Worm (Caenorhabditis elegans) whole organism, L1 larva: ENCODE data around the gene col-152.

Experiments
- C16A3.4 ChIP-seq: fragments of 150-350 bp; optimal IDR thresholded peaks from 2 replicates; lab custom pipeline; 2014; ENCODE audit warnings: missing biosample characterization, missing genetic modification characterization
- Y116A8C.19 ChIP-seq: sonication (generic microtip); optimal IDR thresholded peaks from 2 replicates; lab custom pipeline; 2016; ENCODE audit warnings: missing compliant biosample characterization, missing genetic modification characterization, borderline replicate concordance
- alr-1 ChIP-seq: fragments of 200-800 bp; sonication (Bioruptor generic); optimal IDR thresholded peaks from 2 replicates; lab custom pipeline; 2018; ENCODE audit warnings: borderline replicate concordance, mild to moderate bottlenecking, missing genetic modification characterization, missing compliant biosample characterization
- blmp-1 ChIP-seq: fragments of 150-350 bp; optimal IDR thresholded peaks from 2 replicates; lab custom pipeline; 2014; ENCODE audit warnings: missing biosample characterization, missing genetic modification characterization
- ceh-8 ChIP-seq: fragments of 200-800 bp; sonication (Bioruptor generic); optimal IDR thresholded peaks from 2 replicates; lab custom pipeline; 2018; ENCODE audit warnings: mild to moderate bottlenecking, missing genetic modification characterization, moderate library complexity, missing compliant biosample characterization
- ceh-88 ChIP-seq: fragments of 200-800 bp; sonication (Bioruptor generic); IDR thresholded peaks from 2 replicates; pipeline ENCODE4 v1.3.6; 2022; ENCODE audit warnings: missing genetic modification characterization, missing compliant biosample characterization
- efl-1 ChIP-seq, 4 experiments: fragments of 150-350 bp; optimal IDR thresholded peaks in 3 of 4; peaks in 1 of 4; 1 replicate in 1 of 4; 2 replicates in 3 of 4; lab custom pipeline; 2014; ENCODE audit warnings: missing biosample characterization in 2 of 4, missing genetic modification characterization in 2 of 4, missing genetic modification reagents in 2 of 4
- egl-27 ChIP-seq, 2 experiments: fragments of 150-350 bp in 1 of 2; sonication (generic microtip); optimal IDR thresholded peaks; 3 replicates each; lab custom pipeline; 2017 to 2018; ENCODE audit warnings: missing biosample characterization in 2 of 2, missing genetic modification characterization in 2 of 2, missing genetic modification reagents in 2 of 2
- elt-2 ChIP-seq: sonication (generic microtip); optimal IDR thresholded peaks from 2 replicates; lab custom pipeline; 2016; ENCODE audit warnings: missing genetic modification characterization, mild to moderate bottlenecking, inconsistent platforms, missing compliant biosample characterization, missing genetic modification reagents
- elt-3 ChIP-seq, 6 experiments: fragments of 150-350 bp in 1 of 6; sonication (generic microtip); optimal IDR thresholded peaks; 2 replicates each; lab custom pipeline; 2017 to 2018; ENCODE audit warnings: missing biosample characterization in 6 of 6, missing genetic modification characterization in 6 of 6, inconsistent platforms in 1 of 6
- ets-5 ChIP-seq: fragments of 200-800 bp; sonication (Bioruptor generic); IDR thresholded peaks from 2 replicates; pipeline ENCODE4 v1.3.6; 2022; ENCODE audit warnings: missing genetic modification characterization, missing compliant biosample characterization
- grh-1 ChIP-seq: fragments of 200-800 bp; sonication (Bioruptor generic); IDR thresholded peaks from 2 replicates; pipeline ENCODE4 v1.3.6; 2022; ENCODE audit warnings: missing genetic modification reagents, missing genetic modification characterization, missing compliant biosample characterization
- jun-1 ChIP-seq: fragments of 150-350 bp; optimal IDR thresholded peaks from 2 replicates; lab custom pipeline; 2014; ENCODE audit warnings: missing biosample characterization, missing genetic modification reagents, missing genetic modification characterization
- lin-14 ChIP-seq: fragments of 200-800 bp; sonication (Bioruptor generic); optimal IDR thresholded peaks from 2 replicates; lab custom pipeline; 2018; ENCODE audit warnings: mild to moderate bottlenecking, missing genetic modification characterization, moderate library complexity, missing compliant biosample characterization
- lin-35 ChIP-seq, 2 experiments: fragments of 150-350 bp; optimal IDR thresholded peaks; 2 replicates each; lab custom pipeline; 2014; ENCODE audit warnings: missing biosample characterization in 2 of 2, missing genetic modification characterization in 2 of 2, missing genetic modification reagents in 2 of 2
- lin-39 ChIP-seq: fragments of 150-350 bp; optimal IDR thresholded peaks from 2 replicates; lab custom pipeline; 2014; ENCODE audit warnings: missing biosample characterization, missing genetic modification reagents, missing genetic modification characterization
- lsy-2 ChIP-seq, 2 experiments: fragments of 150-350 bp; optimal IDR thresholded peaks; 2 replicates each; lab custom pipeline; 2014; ENCODE audit warnings: missing biosample characterization in 2 of 2, missing genetic modification characterization in 2 of 2
- mab-9 ChIP-seq: fragments of 200-800 bp; sonication (Bioruptor generic); IDR thresholded peaks from 2 replicates; pipeline ENCODE4 v1.3.6; 2022; ENCODE audit warnings: missing genetic modification reagents, missing genetic modification characterization, missing compliant biosample characterization
- mef-2 ChIP-seq: fragments of 150-350 bp; optimal IDR thresholded peaks from 2 replicates; lab custom pipeline; 2014; ENCODE audit warnings: missing biosample characterization, missing genetic modification characterization
- mep-1 ChIP-seq: fragments of 150-350 bp; optimal IDR thresholded peaks from 2 replicates; lab custom pipeline; 2014; ENCODE audit warnings: missing biosample characterization, missing genetic modification characterization
- nhr-20 ChIP-seq: sonication (generic microtip); optimal IDR thresholded peaks from 2 replicates; lab custom pipeline; 2016; ENCODE audit warnings: mild to moderate bottlenecking, missing genetic modification characterization, missing compliant biosample characterization
- nhr-28 ChIP-seq: fragments of 150-350 bp; optimal IDR thresholded peaks from 2 replicates; lab custom pipeline; 2014; ENCODE audit warnings: missing biosample characterization, missing genetic modification characterization
- nhr-47 ChIP-seq: sonication (generic microtip); optimal IDR thresholded peaks from 2 replicates; lab custom pipeline; 2016; ENCODE audit warnings: mild to moderate bottlenecking, missing genetic modification characterization, moderate library complexity, missing compliant biosample characterization
- nhr-71 ChIP-seq: sonication (generic microtip); optimal IDR thresholded peaks from 2 replicates; lab custom pipeline; 2016; ENCODE audit warnings: mild to moderate bottlenecking, missing genetic modification characterization, moderate library complexity, missing compliant biosample characterization
- nhr-85 ChIP-seq: sonication (generic microtip); peaks from one replicate; lab custom pipeline; 2016; ENCODE audit warnings: missing genetic modification characterization, inconsistent platforms, missing compliant biosample characterization
- rnt-1 ChIP-seq: sonication (generic microtip); optimal IDR thresholded peaks from 2 replicates; lab custom pipeline; 2016; ENCODE audit warnings: mild to moderate bottlenecking, missing genetic modification characterization, moderate library complexity, missing compliant biosample characterization
- snu-23 ChIP-seq: sonication (generic microtip); optimal IDR thresholded peaks from 2 replicates; lab custom pipeline; 2016; ENCODE audit warnings: missing genetic modification characterization, missing compliant biosample characterization
- tlp-1 ChIP-seq: fragments of 150-350 bp; optimal IDR thresholded peaks from 2 replicates; lab custom pipeline; 2014; ENCODE audit warnings: missing biosample characterization, missing genetic modification characterization
- unc-86 ChIP-seq: sonication (generic microtip); optimal IDR thresholded peaks from 2 replicates; lab custom pipeline; 2016; ENCODE audit warnings: missing genetic modification characterization, missing compliant biosample characterization
- xbp-1 ChIP-seq: sonication (generic microtip); optimal IDR thresholded peaks from 2 replicates; lab custom pipeline; 2016; ENCODE audit warnings: missing genetic modification characterization, missing compliant biosample characterization
- zag-1 ChIP-seq: fragments of 150-350 bp; optimal IDR thresholded peaks from 2 replicates; lab custom pipeline; 2014; ENCODE audit warnings: missing biosample characterization, missing genetic modification characterization
- zip-4 ChIP-seq: fragments of 200-800 bp; sonication (Bioruptor generic); optimal IDR thresholded peaks from 2 replicates; lab custom pipeline; 2018; ENCODE audit warnings: mild to moderate bottlenecking, missing genetic modification characterization, moderate library complexity, missing compliant biosample characterization
- ztf-11 ChIP-seq, 2 experiments: sonication (generic microtip); optimal IDR thresholded peaks; 2 replicates each; lab custom pipeline; 2016 to 2017; ENCODE audit warnings: missing genetic modification characterization in 2 of 2, missing biosample characterization in 1 of 2, missing compliant biosample characterization in 1 of 2

col-152 gene

DNA sequence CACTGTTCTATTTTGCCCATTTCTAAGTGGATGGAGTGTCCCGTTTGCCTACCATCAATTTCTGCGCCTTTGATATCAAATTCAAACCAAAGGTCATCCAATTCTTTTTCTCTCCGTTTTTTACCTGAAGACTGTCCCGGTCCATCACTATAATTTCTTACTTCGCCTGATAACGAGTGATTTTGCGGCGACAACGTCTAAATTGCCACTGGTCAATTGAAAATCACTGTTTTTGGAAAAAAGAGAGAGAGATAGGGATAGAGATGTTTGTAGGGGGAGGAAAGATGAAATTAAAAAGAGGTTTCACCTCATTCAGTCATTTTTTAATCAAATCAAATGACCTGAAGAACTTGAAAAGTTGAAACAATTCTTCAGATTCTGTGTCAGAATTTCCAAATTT, 10.8 kb downstream of the col-152 start:
- peak in 1 of 2 experiments; percentile 2 for TF ChIP-seq lsy-2 (tag; optimal IDR thresholded peaks at IDR 0.05; lab: Kevin White, UChicago)
- TF ChIP-seq lin-35 (GFP tag; optimal IDR thresholded peaks at IDR 0.05; lab: Kevin White, UChicago) = peak in 1 of 2 experiments; percentile 18
- TF ChIP-seq blmp-1 (tag; lab: Kevin White, UChicago) = peak; percentile 70
- TF ChIP-seq grh-1 (GFP tag; lab: Robert Waterston, UW) = no peak
- TF ChIP-seq lin-14 = peak; percentile 59
- peak in 2 of 6 experiments; percentile 44 to 65 for TF ChIP-seq elt-3 (tag; optimal IDR thresholded peaks at IDR 0.05; lab: Kevin White, UChicago)
- TF ChIP-seq nhr-85 (tag; lab: Kevin White, UChicago) = peak; percentile 76
- no peak for TF ChIP-seq rnt-1 (tag; lab: Kevin White, UChicago)
- TF ChIP-seq nhr-20 (tag; lab: Kevin White, UChicago) = peak; percentile 2

DNA sequence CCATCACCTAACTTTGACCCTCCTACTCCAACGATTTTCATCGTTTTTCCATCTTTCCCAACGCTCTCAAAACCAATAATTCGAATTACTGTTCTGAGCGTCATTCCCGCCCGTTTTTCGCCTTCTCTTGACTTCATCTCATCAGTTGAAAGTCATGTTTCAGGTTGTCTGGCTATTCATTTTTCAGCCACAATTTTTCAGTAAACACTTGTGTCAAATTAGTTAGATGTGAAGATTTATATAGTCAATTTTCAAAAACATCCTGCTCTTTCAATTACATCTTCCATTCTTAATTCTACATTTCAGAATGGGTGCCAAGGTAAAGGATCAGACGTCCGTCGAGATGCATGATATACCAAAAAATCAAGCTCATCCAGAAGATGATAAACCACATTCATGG, 11.9 kb downstream of the col-152 start, which contains the start of gene del-6:
Gene del-6, plus strand, starts transcription at position 301 of the 400 bp plus-strand sequence.
- TF ChIP-seq ets-5 (GFP tag; lab: Robert Waterston, UW) (no peak), blmp-1 (tag; lab: Kevin White, UChicago) (no peak), rnt-1 (tag; lab: Kevin White, UChicago) (no peak), mef-2 (tag; lab: Kevin White, UChicago) (no peak), grh-1 (GFP tag; lab: Robert Waterston, UW) (no peak), zip-4 (GFP tag; lab: Kevin White, UChicago) (no peak), lin-39 (tag; lab: Kevin White, UChicago) (no peak), C16A3.4 (tag; lab: Kevin White, UChicago) (no peak), zag-1 (tag; lab: Kevin White, UChicago) (no peak), egl-27 (tag; optimal IDR thresholded peaks at IDR 0.05; lab: Kevin White, UChicago) (no peak), jun-1 (tag; lab: Kevin White, UChicago) (no peak), unc-86 (no peak), lsy-2 (tag; optimal IDR thresholded peaks at IDR 0.05; lab: Kevin White, UChicago) (no peak), nhr-71 (tag; lab: Kevin White, UChicago) (no peak), ztf-11 (tag; optimal IDR thresholded peaks at IDR 0.05; lab: Kevin White, UChicago) (no peak), Y116A8C.19 (no peak), alr-1 (tag; lab: Kevin White, UChicago) (no peak), snu-23 (GFP tag; lab: Kevin White, UChicago) (no peak)
- TF ChIP-seq, all 84 proteins: peak for 0

DNA sequence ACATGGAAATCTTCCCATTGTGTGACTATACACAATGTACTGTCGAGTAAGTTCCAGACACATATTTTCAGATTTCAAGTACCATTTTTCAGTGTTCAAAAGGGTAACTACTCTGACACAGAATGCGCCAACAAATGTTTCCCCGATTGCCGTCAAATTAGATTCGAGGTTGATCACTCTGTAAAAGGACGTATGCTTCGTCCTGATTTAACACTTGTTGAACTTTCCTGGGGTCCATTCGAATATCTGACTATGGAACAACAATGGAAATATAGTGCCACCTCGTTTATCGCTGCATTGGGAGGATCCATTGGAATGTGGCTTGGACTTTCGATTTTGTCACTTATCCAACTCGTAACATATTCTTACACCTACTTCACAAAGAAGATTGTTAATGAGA, 13.5 kb downstream of the col-152 start:
- TF ChIP-seq ceh-88 (GFP tag; lab: Robert Waterston, UW) (no peak), xbp-1 (no peak), ceh-8 (GFP tag; lab: Kevin White, UChicago) (no peak), tlp-1 (tag; lab: Kevin White, UChicago) (no peak), nhr-28 (no peak), nhr-85 (tag; lab: Kevin White, UChicago) (no peak), elt-2 (no peak), nhr-47 (tag; lab: Kevin White, UChicago) (no peak), blmp-1 (tag; lab: Kevin White, UChicago) (peak; percentile 5)

DNA sequence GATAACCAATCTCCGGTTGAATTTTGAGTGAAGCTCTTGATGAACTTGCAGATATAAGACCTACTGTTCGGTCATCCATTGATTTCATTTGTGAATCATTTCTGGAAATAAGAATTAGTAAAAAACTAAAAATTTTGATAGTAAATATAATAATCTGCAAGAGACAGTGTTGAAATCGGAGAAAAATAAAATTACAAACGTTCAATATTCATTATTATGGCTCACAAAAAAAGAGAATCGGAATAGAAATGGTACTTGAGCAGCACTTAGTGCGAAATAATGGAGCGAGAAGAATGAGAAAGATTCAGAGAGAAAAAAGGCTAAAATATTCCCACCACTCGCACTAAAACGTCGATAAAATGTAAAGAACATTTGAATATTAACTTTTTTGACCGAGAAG, 15.6 kb downstream of the col-152 start, which contains the start of gene vps-54:
Gene vps-54, minus strand, starts transcription at position 101 of the 400 bp plus-strand sequence.
- TF ChIP-seq ceh-8 (GFP tag; lab: Kevin White, UChicago) (no peak), alr-1 (tag; lab: Kevin White, UChicago) (no peak), mab-9 (no peak)

DNA sequence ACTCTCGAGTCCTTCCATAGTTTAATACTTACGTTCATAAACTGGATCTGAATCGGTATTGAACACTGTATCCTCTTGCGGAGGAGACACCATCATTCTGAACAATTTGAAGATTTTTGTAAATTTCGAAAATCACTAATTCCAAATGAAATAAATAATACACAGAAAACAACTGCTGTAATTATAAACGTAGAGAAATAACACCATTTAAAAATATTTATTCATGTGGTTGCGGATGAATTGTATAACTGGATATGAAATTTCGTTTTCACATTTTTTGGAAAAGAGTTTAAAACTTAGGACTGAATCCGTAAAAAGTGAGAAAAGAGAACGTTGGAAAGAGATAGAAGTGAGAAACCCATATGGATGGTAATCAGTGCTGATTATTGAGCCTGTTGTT, 17.5 kb downstream of the col-152 start, which contains the start of gene mics-1:
Gene mics-1, minus strand, starts transcription at position 101 of the 400 bp plus-strand sequence.
- TF ChIP-seq mep-1 (tag; lab: Kevin White, UChicago) = no peak
- no peak for TF ChIP-seq efl-1 (optimal IDR thresholded peaks at IDR 0.05; lab: Kevin White, UChicago)
- peak in 1 of 2 experiments; percentile 34 for TF ChIP-seq efl-1 (GFP tag; optimal IDR thresholded peaks at IDR 0.05 in 1 of 2; lab: Kevin White, UChicago)
- TF ChIP-seq, all 84 proteins: peak for 1
